Worm (Caenorhabditis elegans): ENCODE data around the gene srx-36.

- TF ChIP-seq W03F9.2 (tag; optimal IDR thresholded peaks at IDR 0.05) (no peak), dao-5 (tag; optimal IDR thresholded peaks at IDR 0.05) (no peak), him-1 (tag; optimal IDR thresholded peaks at IDR 0.05) (no peak)
Measured at ce11 chrV:7156079-7156478, 25.2 kb upstream of the srx-36 start, which contains the start of gene F10D2.10.

Data from whole organism, L4/young adult.